Fruit fly (Drosophila melanogaster) whole organism: Measurements from ENCODE around the gene Cyp18a1.

Experiments
- CG8478 ChIP-seq: fragments of >200 bp; optimal IDR thresholded peaks from 2 replicates; lab custom pipeline; 2018; ENCODE audit warnings: inconsistent platforms
- Dll ChIP-seq: fragments of >200 bp; optimal IDR thresholded peaks from 2 replicates; lab custom pipeline; 2017
- EcR ChIP-seq, 2 experiments: fragments of >200 bp; optimal IDR thresholded peaks; 2 replicates each; lab custom pipeline; 2017; ENCODE audit warnings: missing biosample characterization in 2 of 2, missing genetic modification characterization in 2 of 2, missing genetic modification reagents in 2 of 2
- pan ChIP-seq: fragments of >200 bp; optimal IDR thresholded peaks from 2 replicates; lab custom pipeline; 2017
- psq ChIP-seq: fragments of >200 bp; optimal IDR thresholded peaks from 2 replicates; lab custom pipeline; 2017
- usp ChIP-seq: fragments of >200 bp; optimal IDR thresholded peaks from 2 replicates; lab custom pipeline; 2017; ENCODE audit warnings: missing biosample characterization, missing genetic modification characterization, mixed read lengths

Gene Cyp18a1

DNA sequence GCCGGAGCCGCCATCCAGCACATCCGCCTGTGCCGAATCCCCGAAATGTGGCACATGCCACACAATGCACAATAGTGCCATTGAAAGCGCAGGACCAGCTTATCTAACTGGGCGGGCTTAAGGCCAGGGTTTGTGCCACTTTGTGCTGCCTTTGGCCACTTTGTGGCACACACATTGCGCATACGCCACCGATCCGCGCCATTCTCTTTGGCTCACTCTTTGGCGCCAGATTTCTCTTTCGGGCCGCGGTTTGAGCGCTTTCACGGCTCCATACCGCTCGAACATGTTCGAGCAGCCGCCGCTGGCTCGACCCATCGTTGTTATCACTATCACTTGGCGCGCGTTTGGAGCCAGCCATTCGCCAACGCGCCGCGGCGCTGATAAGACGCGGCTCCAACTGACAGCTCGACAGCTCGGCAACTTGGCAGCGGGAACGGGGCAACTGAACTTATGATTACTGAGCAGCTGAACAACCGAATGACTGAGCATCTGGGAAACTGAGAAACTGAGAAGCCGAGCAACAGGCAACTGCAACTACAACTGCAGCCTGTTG, 27.1 kb downstream of the Cyp18a1 start:
- no peak for TF ChIP-seq Dll (lab: Kevin White, UChicago)
- TF ChIP-seq psq (lab: Kevin White, UChicago), result no peak
- no peak for TF ChIP-seq CG8478 (lab: Kevin White, UChicago)

DNA sequence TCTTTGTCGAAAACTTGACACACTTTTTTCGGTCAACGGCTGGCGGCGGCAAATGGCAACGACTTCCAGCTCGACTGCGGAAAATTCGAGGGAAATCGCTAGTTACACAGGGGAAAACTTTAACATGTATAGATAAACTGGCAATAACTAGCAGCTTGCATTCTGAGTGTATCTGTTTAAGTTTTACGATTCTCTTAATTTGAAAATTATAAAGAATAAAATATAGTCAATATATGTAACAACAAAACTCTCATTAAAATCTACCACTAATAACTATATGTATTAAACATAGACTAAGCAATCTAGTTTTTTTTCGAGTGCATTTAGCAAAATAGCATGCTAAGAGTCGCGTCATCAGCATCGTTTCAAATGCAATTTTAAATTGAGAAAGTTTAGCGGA, 29.5 kb downstream of the Cyp18a1 start:
- TF ChIP-seq Dll (lab: Kevin White, UChicago) (no peak), EcR (GFP tag; optimal IDR thresholded peaks at IDR 0.05; lab: Kevin White, UChicago) (no peak), psq (lab: Kevin White, UChicago) (no peak), usp (no peak), CG8478 (lab: Kevin White, UChicago) (no peak), pan (lab: Kevin White, UChicago) (no peak)

DNA sequence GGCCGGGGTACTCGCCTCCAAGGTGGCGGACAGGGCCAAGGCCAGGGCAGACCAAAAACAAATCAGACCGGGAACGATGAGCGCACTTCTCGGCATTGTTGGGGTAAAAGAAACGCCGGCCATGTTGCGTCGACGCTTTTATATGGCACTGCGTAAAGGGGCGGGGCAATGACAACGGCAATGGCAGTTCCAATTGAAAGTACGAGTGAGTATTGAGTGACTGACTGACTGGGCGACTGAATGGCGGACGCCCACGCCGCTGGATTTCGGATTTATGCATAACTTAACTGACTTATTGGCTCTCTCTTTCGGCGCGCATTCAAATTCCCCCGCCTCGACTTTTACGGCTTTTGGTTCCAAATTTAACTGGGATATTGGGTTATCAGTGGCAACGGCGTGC, 30.8 kb downstream of the Cyp18a1 start, which contains the start of gene CG6696:
Gene CG6696 (minus strand): TSS at position 101 of the 400 bp plus-strand sequence.
- TF ChIP-seq EcR (GFP tag; optimal IDR thresholded peaks at IDR 0.05; lab: Kevin White, UChicago) (no peak), psq (lab: Kevin White, UChicago) (no peak), Dll (lab: Kevin White, UChicago) (no peak), pan (lab: Kevin White, UChicago) (no peak), usp (no peak), CG8478 (lab: Kevin White, UChicago) (no peak)

DNA sequence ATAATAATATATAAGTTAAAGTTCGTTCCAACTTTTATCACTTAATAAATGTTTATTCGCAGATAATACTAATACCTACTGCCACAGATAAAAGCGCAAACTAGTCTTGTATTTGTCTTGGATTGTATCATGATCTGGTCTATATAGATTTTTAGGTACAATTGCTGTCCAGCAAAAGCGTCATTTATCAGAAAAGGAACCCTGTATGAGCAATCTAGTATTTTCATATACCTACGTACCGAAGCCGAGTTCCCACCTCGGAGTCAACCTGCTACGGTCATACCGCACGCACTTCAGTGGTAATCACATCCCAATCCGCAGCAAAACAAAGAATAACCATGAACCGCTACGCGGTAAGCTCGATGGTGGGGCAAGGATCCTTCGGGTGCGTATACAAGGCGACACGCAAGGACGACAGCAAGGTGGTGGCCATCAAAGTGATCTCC, 35.3 kb downstream of the Cyp18a1 start, which contains the start of gene fu:
Gene fu (plus strand): TSS at position 254 of the 446 bp plus-strand sequence.
- no peak for TF ChIP-seq CG8478 (lab: Kevin White, UChicago)
- no peak for TF ChIP-seq Dll (lab: Kevin White, UChicago)
- no peak for TF ChIP-seq usp
- no peak for TF ChIP-seq pan (lab: Kevin White, UChicago)
- no peak for TF ChIP-seq psq (lab: Kevin White, UChicago)
- no peak for TF ChIP-seq EcR (GFP tag; optimal IDR thresholded peaks at IDR 0.05; lab: Kevin White, UChicago)

DNA sequence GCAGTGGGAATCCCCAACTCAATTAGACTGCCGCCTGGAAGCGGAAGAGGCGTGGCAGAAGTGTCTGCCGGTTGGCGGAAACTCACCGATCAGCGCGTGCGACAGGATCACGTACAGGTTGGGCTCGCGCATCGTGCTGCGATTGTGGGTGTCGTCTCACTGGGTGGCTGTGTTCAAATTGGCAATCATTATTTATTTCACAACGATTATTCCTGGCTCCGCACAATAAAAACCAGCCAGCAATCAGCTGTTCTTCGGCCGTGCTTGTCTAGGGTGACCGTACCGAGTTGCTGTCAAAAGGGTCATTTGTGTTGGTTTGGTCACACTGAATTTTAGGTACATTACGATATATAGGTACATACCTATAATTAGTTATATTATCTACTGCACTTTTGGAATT, 35.8 kb downstream of the Cyp18a1 start, which contains the start of gene CG6659:
Gene CG6659 (minus strand): TSS at position 275 of the 400 bp plus-strand sequence.
- TF ChIP-seq usp (no peak), EcR (GFP tag; optimal IDR thresholded peaks at IDR 0.05; lab: Kevin White, UChicago) (no peak), CG8478 (lab: Kevin White, UChicago) (no peak), Dll (lab: Kevin White, UChicago) (no peak), pan (lab: Kevin White, UChicago) (no peak), psq (lab: Kevin White, UChicago) (no peak)

DNA sequence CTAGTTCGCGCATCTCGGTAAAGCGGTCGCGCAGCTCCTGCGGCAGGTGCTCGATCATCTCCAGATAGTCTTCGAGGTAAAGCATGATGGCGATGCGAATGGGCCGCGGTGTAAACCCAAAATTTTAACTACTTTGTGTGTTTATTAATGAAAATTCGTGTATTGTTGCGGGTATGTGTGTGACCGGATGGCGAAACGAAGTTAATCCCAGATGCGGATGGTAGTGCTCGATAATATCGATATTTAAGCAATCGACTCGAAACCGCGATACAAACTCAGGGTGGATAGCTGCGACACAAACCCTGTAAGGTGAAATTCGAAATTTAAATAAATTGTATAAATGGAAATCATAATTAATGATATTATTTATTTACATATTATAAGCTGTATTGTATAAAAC, 40.0 kb downstream of the Cyp18a1 start, which contains the start of gene Ing3:
Gene Ing3 (minus strand): TSS at position 213 of the 400 bp plus-strand sequence.
- TF ChIP-seq usp (no peak), pan (lab: Kevin White, UChicago) (no peak), EcR (GFP tag; optimal IDR thresholded peaks at IDR 0.05; lab: Kevin White, UChicago) (no peak), psq (lab: Kevin White, UChicago) (no peak), CG8478 (lab: Kevin White, UChicago) (no peak), Dll (lab: Kevin White, UChicago) (no peak)

DNA sequence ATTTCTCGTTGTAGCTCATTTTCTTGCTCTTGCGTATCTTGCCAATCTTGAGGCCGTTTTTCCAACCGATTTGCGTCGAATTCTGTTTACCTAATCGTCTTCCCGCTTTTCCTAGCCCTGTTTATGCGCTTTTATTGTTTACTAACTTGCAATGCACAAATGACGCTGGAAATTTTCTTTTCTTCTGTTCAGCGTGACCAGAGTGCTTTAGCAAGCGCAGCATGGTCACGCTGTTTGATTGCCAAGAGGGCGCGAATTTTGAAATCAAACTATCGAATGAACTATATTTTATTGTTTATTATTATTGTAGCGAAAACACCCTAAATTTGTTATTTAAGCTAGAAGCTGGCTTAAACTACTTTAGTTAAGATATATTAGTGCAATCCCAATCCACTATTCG, 42.6 kb downstream of the Cyp18a1 start, which contains the start of gene Hou:
Gene Hou (minus strand): TSS at position 193 of the 400 bp plus-strand sequence.
- TF ChIP-seq psq (lab: Kevin White, UChicago) (no peak), CG8478 (lab: Kevin White, UChicago) (no peak), usp (no peak), pan (lab: Kevin White, UChicago) (no peak), EcR (GFP tag; optimal IDR thresholded peaks at IDR 0.05; lab: Kevin White, UChicago) (no peak), Dll (lab: Kevin White, UChicago) (no peak)

DNA sequence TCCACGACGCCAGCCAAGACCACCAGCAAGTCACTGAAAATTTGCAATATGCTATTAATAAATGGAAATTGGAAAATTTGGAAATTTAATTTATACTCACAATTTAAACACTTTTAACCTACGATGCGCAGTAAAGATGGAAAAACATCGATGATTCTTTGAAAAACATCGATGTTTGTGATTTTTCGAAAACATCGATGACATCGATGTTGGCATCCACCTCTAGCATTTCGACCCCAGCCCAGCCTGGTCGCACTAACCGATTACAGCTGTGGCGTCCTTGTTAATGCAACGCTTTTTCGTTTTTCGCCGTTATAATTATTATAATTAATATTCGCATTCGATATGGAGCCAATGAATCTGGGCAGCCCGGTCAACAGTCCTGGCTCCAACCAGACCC, 44.9 kb downstream of the Cyp18a1 start, which contains the start of gene Nup35:
Gene Nup35 (plus strand): TSS at position 222 of the 400 bp plus-strand sequence.
- no peak for TF ChIP-seq EcR (GFP tag; optimal IDR thresholded peaks at IDR 0.05; lab: Kevin White, UChicago)
- TF ChIP-seq psq (lab: Kevin White, UChicago), result no peak
- TF ChIP-seq Dll (lab: Kevin White, UChicago), result no peak

DNA sequence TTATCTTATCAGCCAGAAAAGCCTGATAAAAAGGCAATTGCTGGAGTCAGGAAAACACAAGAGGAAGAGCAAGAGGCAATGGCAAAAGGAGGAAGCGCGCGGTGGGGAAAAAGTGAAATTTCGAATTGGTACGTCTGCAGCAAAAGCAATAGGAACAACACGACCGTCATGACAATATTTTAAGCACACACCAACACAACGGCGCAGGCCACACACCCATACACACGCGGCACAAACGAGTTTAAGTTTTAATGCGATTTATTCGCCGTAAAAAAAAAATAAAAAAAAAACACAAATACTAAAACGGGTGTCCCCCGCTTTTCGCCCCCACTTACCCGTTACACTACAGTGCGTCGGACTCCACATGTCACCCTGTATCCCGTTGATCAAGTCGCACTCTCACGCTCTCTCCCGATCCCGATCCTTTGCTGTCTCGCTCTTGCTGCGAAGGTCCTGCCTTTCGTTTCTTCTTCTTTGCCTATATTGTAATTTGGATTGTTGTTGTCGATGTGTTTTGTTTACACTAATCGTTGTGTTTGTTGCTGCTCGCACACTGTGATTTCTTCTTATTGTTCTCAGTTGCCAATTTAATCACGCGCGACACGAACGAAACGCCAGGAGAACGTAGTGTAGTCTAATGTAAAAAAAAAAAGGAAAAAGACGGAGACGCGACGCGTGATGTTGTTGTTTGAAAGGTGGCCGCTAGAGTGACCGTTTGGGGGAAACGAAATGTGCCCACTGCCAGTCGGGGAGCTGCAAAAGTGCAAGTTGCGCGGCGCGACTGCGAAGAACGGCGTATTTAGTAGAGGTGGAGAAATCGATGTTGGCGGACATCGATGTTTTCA, 45.8 kb downstream of the Cyp18a1 start, which contains the start of gene Rip11:
Gene Rip11 (minus strand): TSS at position 794 of the 845 bp plus-strand sequence.
- TF ChIP-seq usp (no peak), CG8478 (lab: Kevin White, UChicago) (no peak), EcR (GFP tag; optimal IDR thresholded peaks at IDR 0.05; lab: Kevin White, UChicago) (no peak), pan (lab: Kevin White, UChicago) (no peak), Dll (lab: Kevin White, UChicago) (no peak), psq (lab: Kevin White, UChicago) (no peak)

DNA sequence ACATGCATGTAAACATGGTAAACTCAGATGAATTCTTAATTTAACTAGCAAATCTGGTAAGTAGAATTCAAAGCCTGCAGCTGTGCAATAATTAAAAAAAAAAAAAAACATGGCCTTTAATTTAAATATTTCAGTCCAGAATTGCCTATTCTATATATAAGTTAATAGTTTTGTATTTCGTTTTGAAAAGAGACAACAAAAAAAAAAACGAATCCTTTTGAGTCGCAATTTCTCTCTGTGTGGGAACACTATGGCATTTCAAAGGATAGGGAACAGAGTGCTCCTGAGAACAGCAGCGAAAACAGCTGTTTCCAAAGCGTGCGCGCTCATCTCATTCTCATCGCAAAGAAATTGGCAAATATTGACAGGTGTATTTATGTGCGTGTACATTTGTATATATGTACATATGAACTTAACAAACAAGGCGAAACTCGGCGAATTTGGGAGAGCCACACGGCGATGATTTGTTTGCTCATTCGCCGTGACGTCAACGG, 47.1 kb downstream of the Cyp18a1 start:
- no peak for TF ChIP-seq pan (lab: Kevin White, UChicago)

DNA sequence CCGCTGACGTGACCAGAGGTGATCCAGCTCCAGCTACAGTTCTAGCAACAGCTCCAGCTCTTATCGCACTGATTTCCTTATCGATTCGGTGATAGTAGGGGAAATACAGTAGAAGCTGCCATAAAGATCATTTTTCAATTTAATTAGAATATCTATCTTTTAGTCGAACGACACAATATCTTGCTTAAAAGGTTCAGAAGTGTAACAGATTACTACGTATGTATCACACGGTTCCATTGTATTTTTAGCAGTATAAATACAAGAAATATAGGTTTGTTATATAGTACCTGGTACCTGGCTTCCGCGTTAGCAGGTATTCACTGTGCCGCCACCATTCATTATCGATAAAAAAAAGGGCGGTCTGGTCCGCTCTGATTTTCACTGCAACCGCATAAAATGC, 48.0 kb downstream of the Cyp18a1 start:
- TF ChIP-seq CG8478 (lab: Kevin White, UChicago), result no peak
- no peak for TF ChIP-seq EcR (GFP tag; optimal IDR thresholded peaks at IDR 0.05; lab: Kevin White, UChicago)
